Fruit fly (Drosophila melanogaster) whole organism, prepupa: ENCODE results near the gene NimB2.
A peak's percentile ranks its signal among the peaks of the same experiment; 100 is the strongest.

Experiments used
- Blimp-1 ChIP-seq: fragments of 200-800 bp; sonication (Bioruptor generic); optimal IDR thresholded peaks from 3 replicates; lab custom pipeline; 2017; ENCODE audit warnings: missing biosample characterization, missing genetic modification characterization, mild to moderate bottlenecking, moderate library complexity, missing genetic modification reagents
- CG10631 ChIP-seq: fragments of 200-800 bp; sonication (Bioruptor generic); optimal IDR thresholded peaks from 2 replicates; lab custom pipeline; 2016; ENCODE audit warnings: missing biosample characterization, missing genetic modification characterization
- CG10669 ChIP-seq: fragments of 200-800 bp; sonication (Bioruptor generic); optimal IDR thresholded peaks from 3 replicates; lab custom pipeline; 2018; ENCODE audit warnings: missing biosample characterization, mild to moderate bottlenecking, missing genetic modification characterization, moderate library complexity
- CG11294 ChIP-seq: fragments of 200-800 bp; sonication (Bioruptor generic); IDR thresholded peaks from 2 replicates; pipeline ENCODE4 v1.3.6; 2022; ENCODE audit warnings: missing biosample characterization, missing genetic modification characterization
- CG15336 ChIP-seq: fragments of 200-800 bp; sonication (Bioruptor generic); IDR thresholded peaks from 2 replicates; pipeline ENCODE4 v1.3.6; 2022; ENCODE audit warnings: missing biosample characterization, missing genetic modification characterization
- CG1621 ChIP-seq: fragments of 200-800 bp; sonication (Bioruptor generic); optimal IDR thresholded peaks from 3 replicates; lab custom pipeline; 2018; ENCODE audit warnings: missing biosample characterization, mild to moderate bottlenecking, missing genetic modification characterization
- CG3032 ChIP-seq: fragments of 200-800 bp; optimal IDR thresholded peaks from 2 replicates; lab custom pipeline; 2019; ENCODE audit warnings: missing biosample characterization, mild to moderate bottlenecking, missing genetic modification characterization, moderate library complexity
- CG32006 ChIP-seq: fragments of 200-800 bp; sonication (Bioruptor generic); optimal IDR thresholded peaks from 3 replicates; lab custom pipeline; 2017; ENCODE audit warnings: missing biosample characterization, mild to moderate bottlenecking, missing genetic modification characterization
- CG34406 ChIP-seq: fragments of 200-800 bp; sonication (Bioruptor generic); optimal IDR thresholded peaks from 3 replicates; lab custom pipeline; 2016; ENCODE audit warnings: missing biosample characterization, missing genetic modification characterization
- CG3919 ChIP-seq: fragments of 200-800 bp; sonication (Bioruptor generic); optimal IDR thresholded peaks from 3 replicates; lab custom pipeline; 2016; ENCODE audit warnings: missing biosample characterization, missing genetic modification characterization
- CG4318 ChIP-seq: fragments of 200-800 bp; sonication (Bioruptor generic); optimal IDR thresholded peaks from 3 replicates; lab custom pipeline; 2017; ENCODE audit warnings: missing biosample characterization, mild to moderate bottlenecking, missing genetic modification characterization
- CG6163 ChIP-seq: fragments of 200-800 bp; sonication (Bioruptor generic); IDR thresholded peaks from 3 replicates; pipeline ENCODE4 v1.3.6; 2022; ENCODE audit warnings: missing biosample characterization, missing genetic modification characterization
- CG6276 ChIP-seq: fragments of 200-800 bp; sonication (Bioruptor generic); optimal IDR thresholded peaks from 2 replicates; lab custom pipeline; 2017; ENCODE audit warnings: missing biosample characterization, mild to moderate bottlenecking, missing genetic modification characterization
- CG6792 ChIP-seq: fragments of 200-800 bp; sonication (Bioruptor generic); optimal IDR thresholded peaks from 3 replicates; lab custom pipeline; 2016; ENCODE audit warnings: missing biosample characterization, missing genetic modification characterization
- CG6854 ChIP-seq: fragments of 200-800 bp; sonication (Bioruptor generic); optimal IDR thresholded peaks from 2 replicates; lab custom pipeline; 2017; ENCODE audit warnings: missing biosample characterization, mild to moderate bottlenecking, missing genetic modification characterization
- CG7368 ChIP-seq: fragments of 200-800 bp; sonication (Bioruptor generic); optimal IDR thresholded peaks from 3 replicates; lab custom pipeline; 2016; ENCODE audit warnings: missing biosample characterization, missing genetic modification characterization
- CG8119 ChIP-seq: fragments of 200-800 bp; sonication (Bioruptor generic); IDR thresholded peaks from 3 replicates; pipeline ENCODE4 v1.3.6; 2022; ENCODE audit warnings: missing biosample characterization, missing genetic modification characterization
- CG8632 ChIP-seq: fragments of 200-800 bp; sonication (Bioruptor generic); optimal IDR thresholded peaks from 3 replicates; lab custom pipeline; 2016; ENCODE audit warnings: missing biosample characterization, missing genetic modification characterization
- CG9139 ChIP-seq: fragments of 200-800 bp; sonication (Bioruptor generic); optimal IDR thresholded peaks from 3 replicates; lab custom pipeline; 2017; ENCODE audit warnings: missing biosample characterization, mild to moderate bottlenecking, missing genetic modification characterization
- Eip75B ChIP-seq: fragments of 200-800 bp; sonication (Bioruptor generic); optimal IDR thresholded peaks from 3 replicates; lab custom pipeline; 2016; ENCODE audit warnings: missing biosample characterization, missing genetic modification characterization
- Eip78C ChIP-seq: fragments of 200-800 bp; sonication (Bioruptor generic); peaks from one replicate; lab custom pipeline; 2016; ENCODE audit warnings: missing biosample characterization, missing genetic modification characterization
- Ets96B ChIP-seq: fragments of 200-800 bp; optimal IDR thresholded peaks from 2 replicates; lab custom pipeline; 2019; ENCODE audit warnings: missing biosample characterization, mild to moderate bottlenecking, missing genetic modification characterization, moderate library complexity
- Gug ChIP-seq: fragments of 200-800 bp; sonication (Bioruptor generic); IDR thresholded peaks from 2 replicates; pipeline ENCODE4 v1.3.6; 2022; ENCODE audit warnings: missing biosample characterization, missing genetic modification characterization
- Hr39 ChIP-seq: fragments of 200-800 bp; sonication (Bioruptor generic); optimal IDR thresholded peaks from 2 replicates; lab custom pipeline; 2016; ENCODE audit warnings: missing biosample characterization, missing genetic modification characterization
- Hr4 ChIP-seq: fragments of 200-800 bp; sonication (Bioruptor generic); optimal IDR thresholded peaks from 3 replicates; lab custom pipeline; 2016; ENCODE audit warnings: missing biosample characterization, missing genetic modification characterization
- Lpt ChIP-seq: fragments of 200-800 bp; sonication (Bioruptor generic); optimal IDR thresholded peaks from 3 replicates; lab custom pipeline; 2016; ENCODE audit warnings: missing biosample characterization, missing genetic modification characterization
- Met ChIP-seq: fragments of 200-800 bp; sonication (Bioruptor generic); optimal IDR thresholded peaks from 3 replicates; lab custom pipeline; 2016; ENCODE audit warnings: missing biosample characterization, missing genetic modification characterization
- OdsH ChIP-seq: fragments of 200-800 bp; sonication (Bioruptor generic); optimal IDR thresholded peaks from 3 replicates; lab custom pipeline; 2016; ENCODE audit warnings: missing biosample characterization, missing genetic modification characterization
- Smox ChIP-seq: fragments of 200-800 bp; sonication (Bioruptor generic); optimal IDR thresholded peaks from 3 replicates; lab custom pipeline; 2016; ENCODE audit warnings: missing biosample characterization, missing genetic modification characterization
- Sox14 ChIP-seq: fragments of 200-800 bp; sonication (Bioruptor generic); optimal IDR thresholded peaks from 3 replicates; lab custom pipeline; 2016; ENCODE audit warnings: missing biosample characterization, missing genetic modification characterization
- achi ChIP-seq: fragments of 200-800 bp; sonication (Bioruptor generic); optimal IDR thresholded peaks from 3 replicates; lab custom pipeline; 2016; ENCODE audit warnings: missing biosample characterization, missing genetic modification characterization
- acj6 ChIP-seq: fragments of 200-800 bp; sonication (Bioruptor generic); optimal IDR thresholded peaks from 3 replicates; lab custom pipeline; 2016; ENCODE audit warnings: missing biosample characterization, missing genetic modification characterization
- cyc ChIP-seq: fragments of 200-800 bp; sonication (Bioruptor generic); optimal IDR thresholded peaks from 3 replicates; lab custom pipeline; 2016; ENCODE audit warnings: missing biosample characterization, missing genetic modification characterization
- eg ChIP-seq: fragments of 200-800 bp; sonication (Bioruptor generic); IDR thresholded peaks from 3 replicates; pipeline ENCODE4 v1.3.6; 2022; ENCODE audit warnings: missing biosample characterization, missing genetic modification characterization
- esn ChIP-seq: fragments of 200-800 bp; sonication (Bioruptor generic); optimal IDR thresholded peaks from 2 replicates; lab custom pipeline; 2016; ENCODE audit warnings: missing biosample characterization, mild to moderate bottlenecking, missing genetic modification characterization, moderate library complexity
- fd59A ChIP-seq: fragments of 200-800 bp; sonication (Bioruptor generic); optimal IDR thresholded peaks from 2 replicates; lab custom pipeline; 2017; ENCODE audit warnings: missing biosample characterization, mild to moderate bottlenecking, missing genetic modification characterization, missing genetic modification reagents
- fd85E ChIP-seq: fragments of 200-800 bp; sonication (Bioruptor generic); optimal IDR thresholded peaks from 3 replicates; lab custom pipeline; 2016; ENCODE audit warnings: missing biosample characterization, missing genetic modification characterization
- net ChIP-seq: fragments of 200-800 bp; sonication (Bioruptor generic); optimal IDR thresholded peaks from 3 replicates; lab custom pipeline; 2016; ENCODE audit warnings: missing biosample characterization, missing genetic modification characterization
- pdm3 ChIP-seq: fragments of 200-800 bp; sonication (Bioruptor generic); optimal IDR thresholded peaks from 3 replicates; lab custom pipeline; 2016; ENCODE audit warnings: missing biosample characterization, missing genetic modification characterization
- salr ChIP-seq, 2 experiments: fragments of 200-800 bp; sonication (Bioruptor generic); optimal IDR thresholded peaks; 3 replicates each; lab custom pipeline; 2016 to 2018; ENCODE audit warnings: missing biosample characterization in 2 of 2, missing genetic modification characterization in 2 of 2, mild to moderate bottlenecking in 1 of 2
- spab ChIP-seq: fragments of 200-800 bp; sonication (Bioruptor generic); optimal IDR thresholded peaks from 2 replicates; lab custom pipeline; 2017; ENCODE audit warnings: missing biosample characterization, mild to moderate bottlenecking, missing genetic modification characterization, missing genetic modification reagents
- ss ChIP-seq, 2 experiments: fragments of 200-800 bp; sonication (Bioruptor generic); optimal IDR thresholded peaks; 2 replicates in 1 of 2; 3 replicates in 1 of 2; lab custom pipeline; 2017 to 2018; ENCODE audit warnings: mild to moderate bottlenecking in 2 of 2, missing biosample characterization in 2 of 2, missing genetic modification characterization in 2 of 2, moderate library complexity in 1 of 2
- svp ChIP-seq: fragments of 200-800 bp; sonication (Bioruptor generic); peaks from one replicate; lab custom pipeline; 2016; ENCODE audit warnings: missing biosample characterization, missing genetic modification characterization
- topi ChIP-seq: fragments of 200-800 bp; sonication (Bioruptor generic); optimal IDR thresholded peaks from 3 replicates; lab custom pipeline; 2016; ENCODE audit warnings: missing biosample characterization, missing genetic modification characterization

The NimB2 gene

DNA sequence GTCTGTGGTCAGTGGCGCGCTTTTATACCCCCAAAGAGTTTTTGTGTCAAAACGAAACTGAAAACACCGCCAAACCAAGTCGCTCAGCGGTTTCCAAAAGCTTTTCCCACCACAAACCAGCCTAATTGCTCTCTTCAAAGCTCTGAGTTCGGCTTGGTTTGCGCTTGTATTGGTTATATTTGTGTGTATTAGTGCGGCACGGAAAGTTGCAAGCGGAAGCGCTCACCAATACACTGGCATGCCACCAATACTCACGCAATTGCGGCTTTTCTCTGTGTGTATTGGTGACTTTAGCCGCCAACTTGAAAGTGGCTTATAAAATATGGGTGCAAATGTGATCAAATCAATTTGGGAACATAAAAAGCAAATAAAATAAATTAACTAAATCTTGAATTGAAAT lies 19.3 kb downstream of the NimB2 start, which contains the start of gene Vajk3:
Gene Vajk3, minus strand, starts transcription at position 1 of the 400 bp plus-strand sequence.
- TF ChIP-seq eg (GFP tag; lab: Robert Waterston, UW) (0 out of 3 replicates have a peak, but pooled peaks have one; percentile 16), net (no peak)
- TF ChIP-seq, all 60 proteins: peak for 1

DNA sequence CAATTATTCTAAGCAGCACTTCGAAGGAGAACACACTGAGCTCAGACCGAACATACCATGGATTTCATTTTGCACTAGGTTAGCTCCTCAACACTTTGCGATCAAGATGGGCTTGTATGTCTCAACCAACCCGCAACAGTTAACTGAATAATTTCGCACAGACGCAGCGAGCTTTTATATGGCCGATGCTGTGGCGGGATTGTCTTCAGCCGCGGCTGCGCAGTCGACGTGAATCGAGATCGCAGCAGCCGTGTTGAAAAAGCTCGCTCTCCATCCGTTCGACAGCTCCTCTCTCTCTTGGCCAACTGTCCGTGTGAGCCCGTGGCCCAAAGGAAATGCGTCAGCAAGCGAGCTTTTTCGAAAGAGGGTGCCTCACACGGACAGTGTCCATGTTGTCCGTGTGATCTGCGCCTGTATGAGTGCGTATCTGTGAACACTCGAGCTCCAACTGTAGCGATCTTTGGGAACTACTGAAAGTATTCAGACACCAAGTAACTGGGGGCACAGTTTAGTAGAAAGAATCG lies 32.2 kb downstream of the NimB2 start, which contains the start of gene Vajk2:
Gene Vajk2, minus strand, starts transcription at position 151 of the 524 bp plus-strand sequence.
- TF ChIP-seq Eip78C (GFP tag; lab: Kevin White, UChicago): peak; percentile 42
- TF ChIP-seq eg (GFP tag; lab: Robert Waterston, UW): peak; percentile 42; the same call in 1 of the 3 replicates
- 0 out of 2 replicates have a peak, but pooled peaks have one; percentile 16 for TF ChIP-seq CG15336 (GFP tag; lab: Robert Waterston, UW)
- TF ChIP-seq CG4318 (GFP tag; lab: Kevin White, UChicago): no peak

DNA sequence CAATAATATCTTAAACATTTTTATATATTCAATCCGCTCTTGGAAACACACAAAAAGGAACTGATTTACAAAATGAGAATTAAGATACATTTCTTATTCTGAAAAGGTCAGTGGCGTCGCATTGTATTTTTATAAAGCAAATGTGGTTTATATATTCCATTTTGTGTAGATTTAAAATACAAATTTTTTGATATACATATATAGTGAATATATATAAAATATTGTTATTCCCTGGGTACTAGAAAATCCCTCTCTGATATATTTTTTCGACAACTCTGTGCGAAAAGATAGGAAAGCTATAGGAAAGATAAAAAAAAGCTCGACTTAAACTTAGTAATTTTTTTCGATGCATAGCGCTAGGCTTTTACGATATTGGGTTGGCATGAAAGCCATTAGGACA lies 35.5 kb downstream of the NimB2 start, which contains the start of gene CG42711:
Gene CG42711, minus strand, starts transcription at position 45 of the 400 bp plus-strand sequence.
- TF ChIP-seq CG10631 (GFP tag; lab: Kevin White, UChicago) (peak; percentile 12), svp (GFP tag; lab: Kevin White, UChicago) (peak; percentile 57), CG8119 (GFP tag; lab: Robert Waterston, UW) (peak; percentile 73), pdm3 (GFP tag; lab: Kevin White, UChicago) (peak; percentile 10), eg (GFP tag; lab: Robert Waterston, UW) (peak; percentile 78), Ets96B (tag; lab: Kevin White, UChicago) (no peak), achi (GFP tag; lab: Kevin White, UChicago) (peak; percentile 18), OdsH (GFP tag; lab: Kevin White, UChicago) (peak; percentile 50), fd59A (GFP tag; lab: Kevin White, UChicago) (no peak), CG6276 (peak; percentile 34), CG8632 (peak; percentile 38), CG9139 (GFP tag; lab: Kevin White, UChicago) (no peak), CG3032 (tag; lab: Kevin White, UChicago) (no peak), CG11294 (peak; percentile 22; the same call in 1 of the 2 replicates), Eip78C (GFP tag; lab: Kevin White, UChicago) (peak; percentile 69), CG34406 (GFP tag; lab: Kevin White, UChicago) (peak; percentile 5), CG15336 (GFP tag; lab: Robert Waterston, UW) (peak; percentile 81), Hr39 (GFP tag; lab: Kevin White, UChicago) (no peak), Met (GFP tag; lab: Kevin White, UChicago) (no peak), CG10669 (peak; percentile 6), net (peak; percentile 18), Hr4 (GFP tag; lab: Kevin White, UChicago) (peak; percentile 30), CG3919 (peak; percentile 3), CG6792 (GFP tag; lab: Kevin White, UChicago) (peak; percentile 35), spab (no peak), acj6 (peak; percentile 37), CG1621 (no peak), cyc (GFP tag; lab: Kevin White, UChicago) (no peak), Eip75B (no peak), CG7368 (no peak)

DNA sequence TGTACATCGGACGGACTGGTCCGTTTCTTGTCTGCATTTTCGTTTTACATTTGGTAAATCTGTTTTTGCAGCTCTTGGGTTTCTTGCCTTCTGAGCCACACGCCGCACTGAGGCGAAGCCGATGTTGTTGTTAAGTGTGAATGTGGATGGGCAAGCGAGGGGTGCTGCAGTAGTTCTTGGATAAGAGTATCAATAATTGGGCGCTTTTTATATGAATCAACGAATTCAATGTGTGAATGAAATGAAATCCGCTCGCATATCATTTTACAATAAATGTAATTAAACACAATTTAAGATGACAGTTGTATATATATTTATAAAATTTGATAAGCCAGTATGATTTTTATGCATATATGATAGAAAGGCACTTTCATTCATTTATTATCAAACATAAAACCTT lies 38.4 kb downstream of the NimB2 start:
- no peak for TF ChIP-seq CG9139 (GFP tag; lab: Kevin White, UChicago)
- TF ChIP-seq net: peak; percentile 6
- no peak for TF ChIP-seq Hr39 (GFP tag; lab: Kevin White, UChicago)
- no peak for TF ChIP-seq Blimp-1 (GFP tag; lab: Kevin White, UChicago)
- TF ChIP-seq Sox14 (GFP tag; lab: Kevin White, UChicago): no peak
- TF ChIP-seq CG8632: no peak
- no peak for TF ChIP-seq salr (GFP tag; optimal IDR thresholded peaks at IDR 0.05; lab: Kevin White, UChicago)
- TF ChIP-seq Ets96B (tag; lab: Kevin White, UChicago): no peak
- TF ChIP-seq CG6854: no peak
- TF ChIP-seq OdsH (GFP tag; lab: Kevin White, UChicago): no peak
- TF ChIP-seq fd85E: no peak
- TF ChIP-seq CG6276: peak; percentile 63
- TF ChIP-seq Eip75B: no peak
- TF ChIP-seq Lpt: no peak
- no peak for TF ChIP-seq CG34406 (GFP tag; lab: Kevin White, UChicago)
- TF ChIP-seq ss (GFP tag; optimal IDR thresholded peaks at IDR 0.05; lab: Kevin White, UChicago): no peak
- TF ChIP-seq Gug: no peak
- no peak for TF ChIP-seq topi (GFP tag; lab: Kevin White, UChicago)
- TF ChIP-seq Smox: no peak
- peak; percentile 61 for TF ChIP-seq CG15336 (GFP tag; lab: Robert Waterston, UW)
- no peak for TF ChIP-seq esn (GFP tag; lab: Kevin White, UChicago)
- TF ChIP-seq CG6163 (GFP tag; lab: Robert Waterston, UW): no peak
- TF ChIP-seq svp (GFP tag; lab: Kevin White, UChicago): no peak
- TF ChIP-seq spab: no peak
- peak; percentile 12 for TF ChIP-seq CG32006 (GFP tag; lab: Kevin White, UChicago)
